Fruit fly (Drosophila melanogaster) whole organism, pupa: ENCODE results near the gene mRpL13.

Experiments
- CG10348 ChIP-seq: fragments of 200-800 bp; sonication (Bioruptor generic); IDR thresholded peaks from 2 replicates; pipeline ENCODE4 v1.3.6; 2022; ENCODE audit warnings: missing biosample characterization, missing genetic modification characterization
- CG12605 ChIP-seq: fragments of 200-800 bp; sonication (Bioruptor generic); IDR thresholded peaks from 2 replicates; pipeline ENCODE4 v1.3.6; 2022; ENCODE audit warnings: missing biosample characterization, missing genetic modification characterization
- CG13204 ChIP-seq: fragments of 200-800 bp; sonication (Bioruptor generic); optimal IDR thresholded peaks from 2 replicates; lab custom pipeline; 2018; ENCODE audit warnings: missing biosample characterization, mild to moderate bottlenecking, missing genetic modification characterization, moderate library complexity
- CG14655 ChIP-seq: fragments of 200-800 bp; sonication (Bioruptor generic); optimal IDR thresholded peaks from 3 replicates; lab custom pipeline; 2017; ENCODE audit warnings: mild to moderate bottlenecking, missing biosample characterization, missing genetic modification reagents, missing genetic modification characterization
- CG15710 ChIP-seq: fragments of 200-800 bp; sonication (Bioruptor generic); optimal IDR thresholded peaks from 2 replicates; lab custom pipeline; 2018; ENCODE audit warnings: missing biosample characterization, mild to moderate bottlenecking, missing genetic modification characterization, moderate library complexity
- CG17806 ChIP-seq: fragments of 200-800 bp; sonication (Bioruptor generic); optimal IDR thresholded peaks from 2 replicates; lab custom pipeline; 2018; ENCODE audit warnings: missing biosample characterization, mild to moderate bottlenecking, missing genetic modification characterization, moderate library complexity
- CG32121 ChIP-seq: fragments of 200-800 bp; sonication (Bioruptor generic); IDR thresholded peaks from 2 replicates; pipeline ENCODE4 v1.3.6; 2022; ENCODE audit warnings: missing biosample characterization, missing genetic modification characterization
- CG34367 ChIP-seq: fragments of 200-800 bp; sonication (Bioruptor generic); optimal IDR thresholded peaks from 2 replicates; lab custom pipeline; 2018; ENCODE audit warnings: missing biosample characterization, mild to moderate bottlenecking, missing genetic modification characterization
- CG4496 ChIP-seq: fragments of 200-800 bp; sonication (Bioruptor generic); IDR thresholded peaks from 3 replicates; pipeline ENCODE4 v1.3.6; 2022; ENCODE audit warnings: missing biosample characterization, missing genetic modification characterization
- CG8159 ChIP-seq: fragments of 200-800 bp; sonication (Bioruptor generic); optimal IDR thresholded peaks from 3 replicates; lab custom pipeline; 2018; ENCODE audit warnings: missing biosample characterization, mild to moderate bottlenecking, missing genetic modification characterization, moderate library complexity
- CG8301 ChIP-seq: fragments of 200-800 bp; sonication (Bioruptor generic); optimal IDR thresholded peaks from 2 replicates; lab custom pipeline; 2018; ENCODE audit warnings: missing biosample characterization, mild to moderate bottlenecking, missing genetic modification characterization
- CG9948 ChIP-seq: fragments of 200-800 bp; sonication (Bioruptor generic); optimal IDR thresholded peaks from 2 replicates; lab custom pipeline; 2018; ENCODE audit warnings: missing biosample characterization, mild to moderate bottlenecking, missing genetic modification characterization, moderate library complexity
- D1 ChIP-seq: fragments of 200-800 bp; sonication (Bioruptor generic); optimal IDR thresholded peaks from 2 replicates; lab custom pipeline; 2018; ENCODE audit warnings: missing biosample characterization, mild to moderate bottlenecking, missing genetic modification characterization, moderate library complexity
- EcR ChIP-seq: fragments of 200-800 bp; sonication (Bioruptor generic); optimal IDR thresholded peaks from 3 replicates; lab custom pipeline; 2019; ENCODE audit warnings: missing biosample characterization, missing genetic modification characterization, mild to moderate bottlenecking, moderate library complexity, missing genetic modification reagents
- Ets98B ChIP-seq: fragments of 200-800 bp; sonication (Bioruptor generic); IDR thresholded peaks from 2 replicates; pipeline ENCODE4 v1.3.6; 2022; ENCODE audit warnings: missing biosample characterization, missing genetic modification characterization
- Pif1A ChIP-seq: fragments of 200-800 bp; sonication (Bioruptor generic); optimal IDR thresholded peaks from 3 replicates; lab custom pipeline; 2016; ENCODE audit warnings: missing biosample characterization, missing genetic modification characterization
- Pif1B ChIP-seq: fragments of 200-800 bp; sonication (Bioruptor generic); optimal IDR thresholded peaks from 3 replicates; lab custom pipeline; 2016; ENCODE audit warnings: missing biosample characterization, missing genetic modification characterization
- Snoo ChIP-seq: fragments of 200-800 bp; sonication (Bioruptor generic); optimal IDR thresholded peaks from 3 replicates; lab custom pipeline; 2017; ENCODE audit warnings: missing biosample characterization, mild to moderate bottlenecking, missing genetic modification characterization, inconsistent platforms
- fd96Ca ChIP-seq: fragments of 200-800 bp; sonication (Bioruptor generic); IDR thresholded peaks from 3 replicates; pipeline ENCODE4 v1.3.6; 2022; ENCODE audit warnings: missing biosample characterization, missing genetic modification characterization
- gl ChIP-seq: fragments of 200-800 bp; sonication (Bioruptor generic); optimal IDR thresholded peaks from 2 replicates; lab custom pipeline; 2018; ENCODE audit warnings: missing biosample characterization, mild to moderate bottlenecking, missing genetic modification characterization
- rn ChIP-seq: fragments of 200-800 bp; sonication (Bioruptor generic); IDR thresholded peaks from 2 replicates; pipeline ENCODE4 v1.3.6; 2022; ENCODE audit warnings: missing biosample characterization, missing genetic modification characterization

mRpL13 gene

DNA sequence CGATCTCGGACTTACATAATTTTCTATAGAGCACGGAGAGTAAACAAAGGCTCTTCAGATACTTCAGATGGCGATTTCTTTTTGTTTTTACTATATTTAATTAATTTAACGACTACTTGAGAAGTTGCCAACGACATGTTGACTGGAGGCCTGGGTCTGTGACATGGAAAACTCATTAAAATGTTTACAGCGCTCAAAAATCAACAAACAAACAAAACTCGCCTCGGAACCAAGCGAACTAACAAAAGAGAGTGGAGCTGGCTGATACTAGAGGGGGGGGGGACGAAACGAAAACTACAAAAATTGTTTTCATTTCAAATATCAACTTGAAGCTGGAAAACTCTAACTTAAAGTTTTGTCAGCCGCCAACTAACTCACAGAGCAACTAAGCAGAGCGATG lies 19.4 kb upstream of the mRpL13 start:
- no peak for TF ChIP-seq rn (GFP tag; lab: Robert Waterston, UW)
- no peak for TF ChIP-seq CG32121 (GFP tag; lab: Robert Waterston, UW)
- no peak for TF ChIP-seq CG13204
- no peak for TF ChIP-seq CG10348 (GFP tag; lab: Robert Waterston, UW)
- no peak for TF ChIP-seq EcR (GFP tag; lab: Kevin White, UChicago)
- no peak for TF ChIP-seq Pif1A (GFP tag; lab: Kevin White, UChicago)
- no peak for TF ChIP-seq CG12605 (GFP tag; lab: Robert Waterston, UW)
- TF ChIP-seq fd96Ca (GFP tag; lab: Robert Waterston, UW), result no peak
- TF ChIP-seq CG9948 (tag; lab: Kevin White, UChicago), result no peak
- TF ChIP-seq D1 (tag; lab: Kevin White, UChicago), result no peak
- no peak for TF ChIP-seq Pif1B (GFP tag; lab: Kevin White, UChicago)
- no peak for TF ChIP-seq CG4496
- no peak for TF ChIP-seq CG15710 (tag; lab: Kevin White, UChicago)

DNA sequence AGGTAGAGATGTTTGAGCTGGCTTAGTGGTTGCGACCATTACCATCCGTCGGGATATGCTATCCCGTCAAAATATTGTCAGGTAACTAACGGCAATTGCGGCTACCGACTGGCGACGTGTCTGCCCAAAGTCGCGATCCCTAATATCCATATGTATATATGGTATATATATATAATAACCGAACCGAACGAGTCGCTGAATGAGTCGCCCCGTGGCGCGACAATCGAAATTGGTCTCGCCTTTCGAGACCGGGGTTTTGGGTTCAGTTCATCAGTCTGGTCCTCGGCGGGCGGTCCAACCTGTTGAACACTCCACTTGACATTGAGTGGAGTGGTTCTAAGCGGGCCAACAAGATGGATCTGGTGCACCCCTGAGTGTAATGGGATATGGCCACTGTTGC lies 16.2 kb upstream of the mRpL13 start:
- TF ChIP-seq EcR (GFP tag; lab: Kevin White, UChicago) (no peak), Snoo (tag; lab: Kevin White, UChicago) (no peak), CG10348 (GFP tag; lab: Robert Waterston, UW) (no peak)

DNA sequence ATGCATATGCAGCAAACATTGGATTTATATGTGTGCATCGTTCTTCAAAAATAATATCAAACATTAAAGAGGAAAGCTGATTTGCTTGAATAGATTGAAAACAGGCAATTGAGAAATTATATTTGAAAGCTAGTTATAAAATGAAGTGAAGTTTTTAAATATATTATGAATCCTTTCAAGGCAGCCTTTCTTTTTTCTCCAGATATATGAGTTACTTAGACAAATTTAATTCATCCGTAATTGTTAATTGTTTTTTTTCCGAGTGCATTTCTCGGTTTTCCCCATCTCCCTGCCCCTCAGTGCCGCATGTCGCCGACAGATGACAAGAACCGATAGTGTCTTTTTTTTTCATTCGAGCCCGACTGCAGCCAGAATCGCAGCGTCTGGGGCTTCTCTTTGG lies 12.8 kb upstream of the mRpL13 start:
- no peak for TF ChIP-seq Pif1A (GFP tag; lab: Kevin White, UChicago)
- peak; percentile 2 for TF ChIP-seq CG34367 (tag; lab: Kevin White, UChicago)

DNA sequence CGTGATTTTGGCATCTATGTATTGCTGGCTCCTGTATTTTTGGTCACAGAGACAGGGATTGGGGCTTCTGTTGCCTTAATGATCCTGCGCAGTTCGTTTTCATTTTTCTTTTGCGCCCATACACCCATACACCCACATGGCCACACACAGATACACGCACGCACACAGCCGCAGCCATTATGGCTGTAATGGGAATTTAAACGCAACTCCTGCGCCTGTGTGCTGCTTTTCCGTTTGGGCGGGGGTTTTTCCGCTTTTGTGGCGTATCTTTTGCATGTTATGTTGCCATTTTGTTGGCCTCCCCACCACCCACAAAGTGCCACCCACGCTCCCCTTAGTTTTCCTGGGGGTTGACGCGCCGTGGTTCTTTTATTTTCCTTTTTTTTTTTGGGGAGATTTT lies 8.8 kb upstream of the mRpL13 start:
- TF ChIP-seq fd96Ca (GFP tag; lab: Robert Waterston, UW) (no peak), rn (GFP tag; lab: Robert Waterston, UW) (no peak), CG8159 (tag; lab: Kevin White, UChicago) (no peak), CG32121 (GFP tag; lab: Robert Waterston, UW) (no peak), Snoo (tag; lab: Kevin White, UChicago) (no peak), Ets98B (GFP tag; lab: Robert Waterston, UW) (no peak), CG10348 (GFP tag; lab: Robert Waterston, UW) (no peak), CG15710 (tag; lab: Kevin White, UChicago) (no peak), gl (tag; lab: Kevin White, UChicago) (no peak), D1 (tag; lab: Kevin White, UChicago) (no peak), CG17806 (tag; lab: Kevin White, UChicago) (no peak), EcR (GFP tag; lab: Kevin White, UChicago) (no peak), CG9948 (tag; lab: Kevin White, UChicago) (no peak), Pif1B (GFP tag; lab: Kevin White, UChicago) (no peak), CG12605 (GFP tag; lab: Robert Waterston, UW) (no peak), CG14655 (no peak)

- TF ChIP-seq CG34367 (tag; lab: Kevin White, UChicago) (peak; percentile 15), CG9948 (tag; lab: Kevin White, UChicago) (no peak), gl (tag; lab: Kevin White, UChicago) (peak; percentile 3), Pif1A (GFP tag; lab: Kevin White, UChicago) (no peak), CG32121 (GFP tag; lab: Robert Waterston, UW) (no peak), Ets98B (GFP tag; lab: Robert Waterston, UW) (0 out of 2 replicates have a peak, but pooled peaks have one; percentile 11), Snoo (tag; lab: Kevin White, UChicago) (peak; percentile 20), CG4496 (peak; percentile 33; the same call in 1 of the 3 replicates)
These were observed 7.5 kb upstream of the mRpL13 start for dm6 chr2L:18866582-18866981.

DNA sequence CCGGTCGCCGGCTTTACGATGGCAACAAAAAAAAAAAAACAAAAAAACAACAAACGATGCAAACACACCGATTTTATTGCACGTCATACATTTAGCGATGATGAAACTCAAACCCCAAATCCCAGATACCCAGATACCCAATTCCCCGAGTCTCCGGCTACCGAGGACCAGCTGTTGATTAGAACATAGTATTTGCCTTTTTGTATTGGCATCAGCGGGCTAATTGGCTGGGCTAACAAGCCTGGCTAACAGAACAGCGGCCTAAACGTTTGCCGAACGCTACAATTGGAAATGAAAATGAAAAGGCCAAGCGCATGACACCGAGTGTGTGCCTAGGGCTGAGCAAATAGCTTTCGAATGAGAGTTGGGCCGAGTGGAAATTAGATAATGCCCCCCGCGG lies 5.9 kb upstream of the mRpL13 start:
- no peak for TF ChIP-seq Ets98B (GFP tag; lab: Robert Waterston, UW)
- TF ChIP-seq CG15710 (tag; lab: Kevin White, UChicago), result no peak
- no peak for TF ChIP-seq rn (GFP tag; lab: Robert Waterston, UW)
- no peak for TF ChIP-seq CG9948 (tag; lab: Kevin White, UChicago)
- TF ChIP-seq CG10348 (GFP tag; lab: Robert Waterston, UW), result no peak
- TF ChIP-seq Snoo (tag; lab: Kevin White, UChicago), result no peak
- no peak for TF ChIP-seq CG8159 (tag; lab: Kevin White, UChicago)
- no peak for TF ChIP-seq gl (tag; lab: Kevin White, UChicago)
- no peak for TF ChIP-seq Pif1B (GFP tag; lab: Kevin White, UChicago)
- no peak for TF ChIP-seq CG14655
- no peak for TF ChIP-seq CG8301 (tag; lab: Kevin White, UChicago)
- TF ChIP-seq EcR (GFP tag; lab: Kevin White, UChicago), result no peak
- no peak for TF ChIP-seq CG32121 (GFP tag; lab: Robert Waterston, UW)

- TF ChIP-seq CG4496 (no peak), CG34367 (tag; lab: Kevin White, UChicago) (no peak), Pif1A (GFP tag; lab: Kevin White, UChicago) (no peak), CG17806 (tag; lab: Kevin White, UChicago) (no peak), CG8301 (tag; lab: Kevin White, UChicago) (no peak), Ets98B (GFP tag; lab: Robert Waterston, UW) (no peak), CG8159 (tag; lab: Kevin White, UChicago) (no peak), Snoo (tag; lab: Kevin White, UChicago) (no peak), Pif1B (GFP tag; lab: Kevin White, UChicago) (no peak), gl (tag; lab: Kevin White, UChicago) (no peak), CG15710 (tag; lab: Kevin White, UChicago) (no peak), CG13204 (no peak), D1 (tag; lab: Kevin White, UChicago) (no peak), EcR (GFP tag; lab: Kevin White, UChicago) (no peak), CG32121 (GFP tag; lab: Robert Waterston, UW) (no peak), rn (GFP tag; lab: Robert Waterston, UW) (no peak), CG10348 (GFP tag; lab: Robert Waterston, UW) (no peak), fd96Ca (GFP tag; lab: Robert Waterston, UW) (no peak), CG14655 (no peak), CG12605 (GFP tag; lab: Robert Waterston, UW) (no peak)
- TF ChIP-seq, all 21 proteins: peak for 0
These were observed 5.0 kb upstream of the mRpL13 start for dm6 chr2L:18864093-18864492.
